Worm (Caenorhabditis elegans) whole organism, early embryonic: ENCODE data around the gene B0024.15.

Experiments
- F13C5.2 ChIP-seq: sonication (generic microtip); optimal IDR thresholded peaks from 2 replicates; lab custom pipeline; 2017; ENCODE audit warnings: mild to moderate bottlenecking, missing genetic modification characterization, inconsistent platforms, missing compliant biosample characterization
- ama-1 ChIP-seq: fragments of 150-350 bp; optimal IDR thresholded peaks from 2 replicates; lab custom pipeline; 2014
- ceh-13 ChIP-seq: fragments of 200-800 bp; sonication (Bioruptor generic); optimal IDR thresholded peaks from 2 replicates; lab custom pipeline; 2018; ENCODE audit warnings: mild to moderate bottlenecking, missing genetic modification characterization, missing compliant biosample characterization
- ceh-36 ChIP-seq: sonication (generic microtip); optimal IDR thresholded peaks from 2 replicates; lab custom pipeline; 2016; ENCODE audit warnings: missing genetic modification characterization, inconsistent platforms, missing compliant biosample characterization
- hmg-4 ChIP-seq: fragments of 200-800 bp; sonication (Bioruptor generic); optimal IDR thresholded peaks from 2 replicates; lab custom pipeline; 2018; ENCODE audit warnings: mild to moderate bottlenecking, missing genetic modification characterization, missing compliant biosample characterization
- pes-1 ChIP-seq: fragments of 200-800 bp; sonication (Bioruptor generic); IDR thresholded peaks from 2 replicates; pipeline ENCODE4 v1.3.6; 2022; ENCODE audit warnings: missing genetic modification reagents, missing genetic modification characterization, missing compliant biosample characterization
- scrt-1 ChIP-seq: fragments of 200-800 bp; sonication (Bioruptor generic); IDR thresholded peaks from 2 replicates; pipeline ENCODE4 v1.3.6; 2022; ENCODE audit warnings: missing genetic modification characterization, missing compliant biosample characterization
- sea-1 ChIP-seq: fragments of 200-800 bp; sonication (Bioruptor generic); conservative IDR thresholded peaks from 2 replicates; pipeline ENCODE4 v1.3.6; 2022; ENCODE audit warnings: missing genetic modification characterization, missing compliant biosample characterization
- tbx-11 ChIP-seq: fragments of 200-800 bp; sonication (Bioruptor generic); IDR thresholded peaks from 2 replicates; pipeline ENCODE4 v1.3.6; 2022; ENCODE audit warnings: missing genetic modification characterization, missing compliant biosample characterization

DNA sequence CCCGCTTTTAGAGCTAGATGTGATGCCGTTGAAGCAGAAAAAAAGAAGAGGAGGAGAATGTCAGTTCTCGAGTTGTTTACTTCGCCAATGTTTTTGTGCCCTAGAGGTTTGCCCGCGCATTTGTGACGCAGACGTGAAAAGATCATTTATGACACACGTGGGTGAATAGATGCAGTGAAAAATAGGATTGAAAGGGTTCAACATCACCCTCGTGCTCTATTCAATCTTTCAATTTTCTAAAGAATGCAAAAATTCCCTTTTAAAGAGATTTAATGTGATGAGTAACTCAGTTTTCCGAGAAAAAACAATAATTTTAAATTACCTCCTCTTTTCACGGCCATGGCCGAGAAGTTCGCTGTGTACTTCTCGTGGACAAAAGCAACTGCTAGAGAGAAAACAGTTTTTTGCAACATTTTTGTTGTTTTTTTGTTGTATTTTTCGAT is 43.4 kb upstream of the B0024.15 start:
- TF ChIP-seq hmg-4 (GFP tag; lab: Kevin White, UChicago) (no peak), ama-1 (no peak), F13C5.2 (tag; lab: Kevin White, UChicago) (no peak), ceh-13 (GFP tag; lab: Kevin White, UChicago) (no peak), scrt-1 (GFP tag; lab: Robert Waterston, UW) (no peak), sea-1 (no peak), tbx-11 (GFP tag; lab: Robert Waterston, UW) (no peak), ceh-36 (tag; lab: Kevin White, UChicago) (no peak), pes-1 (no peak)
